Fruit fly (Drosophila melanogaster) whole organism, embryonic: ENCODE measurements around the gene Exo70.
A peak's percentile ranks its signal among the peaks of the same experiment; 100 is the strongest.

Experiments used
- Asciz ChIP-seq: fragments of 200-800 bp; sonication (Bioruptor generic); optimal IDR thresholded peaks from 2 replicates; lab custom pipeline; 2017; ENCODE audit warnings: missing biosample characterization, mild to moderate bottlenecking, missing genetic modification characterization, missing genetic modification reagents
- BtbVII ChIP-seq: fragments of 200-800 bp; sonication (Bioruptor generic); optimal IDR thresholded peaks from 3 replicates; lab custom pipeline; 2017; ENCODE audit warnings: missing biosample characterization, mild to moderate bottlenecking, missing genetic modification characterization
- C15 ChIP-seq: fragments of 200-800 bp; sonication (Bioruptor generic); IDR thresholded peaks from 3 replicates; pipeline ENCODE4 v1.3.6; 2022; ENCODE audit warnings: missing biosample characterization, missing genetic modification characterization
- CG10979 ChIP-seq: fragments of 200-800 bp; sonication (Bioruptor generic); optimal IDR thresholded peaks from 2 replicates; lab custom pipeline; 2018; ENCODE audit warnings: missing biosample characterization, mild to moderate bottlenecking, missing genetic modification characterization, moderate library complexity
- CG11560 ChIP-seq: fragments of 200-800 bp; sonication (Bioruptor generic); IDR thresholded peaks from 3 replicates; pipeline ENCODE4 v1.3.6; 2022; ENCODE audit warnings: missing biosample characterization, missing genetic modification characterization
- CG1233 ChIP-seq: fragments of 200-800 bp; sonication (Bioruptor generic); optimal IDR thresholded peaks from 4 replicates; lab custom pipeline; 2018; ENCODE audit warnings: missing biosample characterization, mild to moderate bottlenecking, missing genetic modification characterization
- CG13296 ChIP-seq: fragments of 200-800 bp; sonication (Bioruptor generic); optimal IDR thresholded peaks from 3 replicates; lab custom pipeline; 2018; ENCODE audit warnings: missing biosample characterization, mild to moderate bottlenecking, missing genetic modification characterization
- CG15269 ChIP-seq: fragments of 200-800 bp; sonication (Bioruptor generic); optimal IDR thresholded peaks from 2 replicates; lab custom pipeline; 2018; ENCODE audit warnings: missing biosample characterization, mild to moderate bottlenecking, missing genetic modification characterization, moderate library complexity
- CG15479 ChIP-seq: fragments of 200-800 bp; sonication (Bioruptor generic); optimal IDR thresholded peaks from 3 replicates; lab custom pipeline; 2019; ENCODE audit warnings: missing biosample characterization, mild to moderate bottlenecking, missing genetic modification characterization, moderate library complexity
- CG16779 ChIP-seq: fragments of 200-800 bp; sonication (Bioruptor generic); IDR thresholded peaks from 2 replicates; pipeline ENCODE4 v1.3.6; 2022; ENCODE audit warnings: missing biosample characterization, missing genetic modification characterization
- CG17385 ChIP-seq: fragments of 200-800 bp; sonication (Bioruptor generic); optimal IDR thresholded peaks from 3 replicates; lab custom pipeline; 2018; ENCODE audit warnings: missing biosample characterization, mild to moderate bottlenecking, missing genetic modification characterization
- CG18476 ChIP-seq: fragments of 200-800 bp; sonication (Bioruptor generic); optimal IDR thresholded peaks from 2 replicates; lab custom pipeline; 2016; ENCODE audit warnings: missing biosample characterization, mild to moderate bottlenecking, missing genetic modification characterization
- CG18599 ChIP-seq: fragments of 200-800 bp; sonication (Bioruptor generic); optimal IDR thresholded peaks from 3 replicates; lab custom pipeline; 2017; ENCODE audit warnings: missing biosample characterization, missing genetic modification characterization, mild to moderate bottlenecking, moderate library complexity, missing genetic modification reagents
- CG2875 ChIP-seq: fragments of 200-800 bp; sonication (Bioruptor generic); optimal IDR thresholded peaks from 2 replicates; lab custom pipeline; 2017; ENCODE audit warnings: missing biosample characterization, mild to moderate bottlenecking, missing genetic modification characterization, missing genetic modification reagents
- CG31224 ChIP-seq: fragments of 200-800 bp; sonication (Bioruptor generic); IDR thresholded peaks from 2 replicates; pipeline ENCODE4 v1.3.6; 2022; ENCODE audit warnings: missing biosample characterization, missing genetic modification characterization
- CG3281 ChIP-seq: fragments of 200-800 bp; sonication (Bioruptor generic); optimal IDR thresholded peaks from 3 replicates; lab custom pipeline; 2017; ENCODE audit warnings: missing biosample characterization, mild to moderate bottlenecking, missing genetic modification characterization
- CG34376 ChIP-seq: fragments of 200-800 bp; sonication (Bioruptor generic); optimal IDR thresholded peaks from 2 replicates; lab custom pipeline; 2018; ENCODE audit warnings: missing biosample characterization, mild to moderate bottlenecking, missing genetic modification characterization
- CG34422 ChIP-seq: fragments of 200-800 bp; sonication (Bioruptor generic); IDR thresholded peaks from 3 replicates; pipeline ENCODE4 v1.3.6; 2022; ENCODE audit warnings: missing biosample characterization, missing genetic modification characterization
- CG4328 ChIP-seq: fragments of 200-800 bp; sonication (Bioruptor generic); optimal IDR thresholded peaks from 3 replicates; lab custom pipeline; 2017; ENCODE audit warnings: missing biosample characterization, missing genetic modification reagents, missing genetic modification characterization
- CG7556 ChIP-seq: fragments of 200-800 bp; sonication (Bioruptor generic); optimal IDR thresholded peaks from 2 replicates; lab custom pipeline; 2017; ENCODE audit warnings: missing biosample characterization, mild to moderate bottlenecking, missing genetic modification characterization
- CG9727 ChIP-seq: fragments of 200-800 bp; sonication (Bioruptor generic); optimal IDR thresholded peaks from 3 replicates; lab custom pipeline; 2017; ENCODE audit warnings: missing biosample characterization, mild to moderate bottlenecking, missing genetic modification characterization
- CG9876 ChIP-seq: fragments of 200-800 bp; sonication (Bioruptor generic); optimal IDR thresholded peaks from 2 replicates; lab custom pipeline; 2016; ENCODE audit warnings: missing biosample characterization, missing genetic modification characterization
- CG9932 ChIP-seq: fragments of 200-800 bp; sonication (Bioruptor generic); IDR thresholded peaks from 2 replicates; pipeline ENCODE4 v1.3.6; 2022; ENCODE audit warnings: missing biosample characterization, missing genetic modification characterization
- Eip74EF ChIP-seq, 2 experiments: fragments of 200-800 bp in 1 of 2; fragments of >200 bp in 1 of 2; sonication (Bioruptor generic) in 1 of 2; optimal IDR thresholded peaks; 2 replicates each; lab custom pipeline; 2017 to 2019; ENCODE audit warnings: missing biosample characterization in 2 of 2, missing genetic modification characterization in 2 of 2, mild to moderate bottlenecking in 1 of 2, moderate library complexity in 1 of 2
- Med ChIP-seq: fragments of 200-800 bp; sonication (Bioruptor generic); peaks from one replicate; lab custom pipeline; 2016; ENCODE audit warnings: missing biosample characterization, missing genetic modification characterization, mild to moderate bottlenecking, inconsistent platforms, moderate library complexity
- Mrtf ChIP-seq: fragments of 200-800 bp; sonication (Bioruptor generic); IDR thresholded peaks from 3 replicates; pipeline ENCODE4 v1.3.6; 2022; ENCODE audit warnings: missing biosample characterization, missing genetic modification characterization
- Trl ChIP-seq, 3 experiments: fragments of >200 bp in 2 of 3; fragments of 200-800 bp in 1 of 3; sonication (Bioruptor generic) in 1 of 3; optimal IDR thresholded peaks; 2 replicates in 1 of 3; 3 replicates in 2 of 3; lab custom pipeline; 2016 to 2017; ENCODE audit warnings: missing biosample characterization in 1 of 3, missing genetic modification characterization in 1 of 3
- Usf ChIP-seq: fragments of 200-800 bp; sonication (Bioruptor generic); optimal IDR thresholded peaks from 2 replicates; lab custom pipeline; 2017; ENCODE audit warnings: missing genotype, missing biosample characterization, missing genetic modification characterization
- ab ChIP-seq: fragments of 200-800 bp; sonication (Bioruptor generic); optimal IDR thresholded peaks from 2 replicates; lab custom pipeline; 2016; ENCODE audit warnings: missing biosample characterization, missing genetic modification characterization
- corto ChIP-seq: fragments of 200-800 bp; sonication (Bioruptor generic); optimal IDR thresholded peaks from 2 replicates; lab custom pipeline; 2016; ENCODE audit warnings: missing biosample characterization, mild to moderate bottlenecking, missing genetic modification characterization, moderate library complexity
- cwo ChIP-seq: fragments of 200-800 bp; sonication (Bioruptor generic); optimal IDR thresholded peaks from 3 replicates; lab custom pipeline; 2017; ENCODE audit warnings: missing biosample characterization, missing genetic modification characterization, mild to moderate bottlenecking, moderate library complexity, missing genetic modification reagents
- gem ChIP-seq: fragments of 200-800 bp; sonication (Bioruptor generic); optimal IDR thresholded peaks from 2 replicates; lab custom pipeline; 2019; ENCODE audit warnings: missing biosample characterization, mild to moderate bottlenecking, missing genetic modification characterization, moderate library complexity
- grau ChIP-seq: fragments of 200-800 bp; optimal IDR thresholded peaks from 3 replicates; lab custom pipeline; 2019; ENCODE audit warnings: missing biosample characterization, mild to moderate bottlenecking, missing genetic modification characterization, moderate library complexity
- ham ChIP-seq: fragments of 200-800 bp; sonication (Bioruptor generic); IDR thresholded peaks from 2 replicates; pipeline ENCODE4 v1.3.6; 2022; ENCODE audit warnings: missing biosample characterization, missing genetic modification characterization
- her ChIP-seq: fragments of 200-800 bp; sonication (Bioruptor generic); optimal IDR thresholded peaks from 2 replicates; lab custom pipeline; 2016; ENCODE audit warnings: missing biosample characterization, missing genetic modification characterization
- hkb ChIP-seq, 2 experiments: fragments of 200-800 bp in 1 of 2; fragments of >200 bp in 1 of 2; sonication (Bioruptor generic) in 1 of 2; IDR thresholded peaks in 1 of 2; optimal IDR thresholded peaks in 1 of 2; 2 replicates each; pipeline versions ENCODE4 v1.3.6 to Lab custom; 2017 to 2022; ENCODE audit warnings: missing biosample characterization in 1 of 2, missing genetic modification characterization in 1 of 2
- lab ChIP-seq: fragments of 200-800 bp; sonication (Bioruptor generic); optimal IDR thresholded peaks from 3 replicates; lab custom pipeline; 2017; ENCODE audit warnings: missing biosample characterization, missing genetic modification characterization, mild to moderate bottlenecking, moderate library complexity, missing genetic modification reagents
- odd ChIP-seq: fragments of 200-800 bp; sonication (Bioruptor generic); optimal IDR thresholded peaks from 2 replicates; lab custom pipeline; 2017; ENCODE audit warnings: missing biosample characterization, mild to moderate bottlenecking, missing genetic modification characterization
- pita ChIP-seq: fragments of 200-800 bp; sonication (Bioruptor generic); optimal IDR thresholded peaks from 2 replicates; lab custom pipeline; 2017; ENCODE audit warnings: missing biosample characterization, mild to moderate bottlenecking, missing genetic modification characterization
- prd ChIP-seq, 3 experiments: fragments of >200 bp in 2 of 3; fragments of 200-800 bp in 1 of 3; sonication (Bioruptor generic) in 1 of 3; optimal IDR thresholded peaks in 2 of 3; IDR thresholded peaks in 1 of 3; 2 replicates in 2 of 3; 3 replicates in 1 of 3; pipeline versions ENCODE4 v1.3.6 to Lab custom; 2017 to 2022; ENCODE audit warnings: missing biosample characterization in 1 of 3, missing genetic modification characterization in 1 of 3
- sisA ChIP-seq: fragments of 200-800 bp; sonication (Bioruptor generic); IDR thresholded peaks from 2 replicates; pipeline ENCODE4 v1.3.6; 2022; ENCODE audit warnings: missing biosample characterization, missing genetic modification characterization
- slp2 ChIP-seq: fragments of 200-800 bp; sonication (Bioruptor generic); optimal IDR thresholded peaks from 2 replicates; lab custom pipeline; 2016; ENCODE audit warnings: missing biosample characterization, missing genetic modification characterization
- tin ChIP-seq: fragments of 200-800 bp; sonication (Bioruptor generic); optimal IDR thresholded peaks from 3 replicates; lab custom pipeline; 2016; ENCODE audit warnings: missing biosample characterization, missing genetic modification characterization
- toy ChIP-seq: fragments of 200-800 bp; sonication (Bioruptor generic); IDR thresholded peaks from 2 replicates; pipeline ENCODE4 v1.3.6; 2022; ENCODE audit warnings: missing biosample characterization, missing genetic modification characterization
- twi ChIP-seq: fragments of 200-800 bp; optimal IDR thresholded peaks from 2 replicates; lab custom pipeline; 2019; ENCODE audit warnings: missing biosample characterization, mild to moderate bottlenecking, missing genetic modification characterization, moderate library complexity
- usp ChIP-seq: fragments of >200 bp; optimal IDR thresholded peaks from 2 replicates; lab custom pipeline; 2017; ENCODE audit warnings: missing biosample characterization, missing genetic modification characterization
- wor ChIP-seq: fragments of 200-800 bp; sonication (Bioruptor generic); IDR thresholded peaks from 2 replicates; pipeline ENCODE4 v1.3.6; 2022; ENCODE audit warnings: missing biosample characterization, missing genetic modification characterization

Gene Exo70

dm6 chr3L:8446050-8446781, 34.6 kb downstream of the Exo70 start (continued):
- no peak for TF ChIP-seq hkb (optimal IDR thresholded peaks at IDR 0.05; lab: Kevin White, UChicago)
- peak; percentile 66 for TF ChIP-seq hkb (GFP tag; IDR thresholded peaks at IDR 0.05; lab: Robert Waterston, UW)
- TF ChIP-seq CG15269, result peak; percentile 77
- no peak for TF ChIP-seq CG10979 (tag; lab: Kevin White, UChicago)
- TF ChIP-seq CG18599 (GFP tag; lab: Kevin White, UChicago), result peak; percentile 70
- no peak for TF ChIP-seq Usf (GFP tag; lab: Kevin White, UChicago)
- TF ChIP-seq CG34422 (GFP tag; lab: Robert Waterston, UW), result 0 out of 3 replicates have a peak, but pooled peaks have one; percentile 37
- TF ChIP-seq gem (tag; lab: Kevin White, UChicago), result peak; percentile 71
- TF ChIP-seq twi (tag; lab: Kevin White, UChicago), result no peak
- peak; percentile 79 for TF ChIP-seq CG9932 (GFP tag; lab: Robert Waterston, UW)
- peak; percentile 54 for TF ChIP-seq CG1233 (GFP tag; lab: Kevin White, UChicago)
- no peak for TF ChIP-seq toy (GFP tag; lab: Robert Waterston, UW)
- peak; percentile 46; the same call in 1 of the 3 replicates for TF ChIP-seq Mrtf
- peak; percentile 31 for TF ChIP-seq BtbVII (GFP tag; lab: Kevin White, UChicago)
- TF ChIP-seq Trl (optimal IDR thresholded peaks at IDR 0.05; lab: Kevin White, UChicago), result no peak
- peak; percentile 10 for TF ChIP-seq Trl (GFP tag; optimal IDR thresholded peaks at IDR 0.05; lab: Kevin White, UChicago)
- no peak for TF ChIP-seq pita (GFP tag; lab: Kevin White, UChicago)
- no peak for TF ChIP-seq usp (GFP tag; lab: Kevin White, UChicago)
- peak; percentile 36 for TF ChIP-seq Asciz
- TF ChIP-seq her (GFP tag; lab: Kevin White, UChicago), result peak; percentile 64
- peak in 1 of 2 experiments; percentile 29 for TF ChIP-seq Eip74EF (GFP tag; optimal IDR thresholded peaks at IDR 0.05; lab: Kevin White, UChicago)
- TF ChIP-seq CG2875 (GFP tag; lab: Kevin White, UChicago), result no peak
- TF ChIP-seq CG31224, result peak; percentile 32; the same call in 1 of the 2 replicates
- peak; percentile 46; the same call in 1 of the 2 replicates for TF ChIP-seq sisA (GFP tag; lab: Robert Waterston, UW)
- TF ChIP-seq CG7556 (GFP tag; lab: Kevin White, UChicago), result peak; percentile 40
- TF ChIP-seq CG3281, result peak; percentile 69
- TF ChIP-seq CG11560 (tag; lab: Robert Waterston, UW), result no peak
- peak; percentile 41; the same call in 1 of the 3 replicates for TF ChIP-seq C15 (GFP tag; lab: Robert Waterston, UW)
- TF ChIP-seq slp2, result peak; percentile 15
- no peak for TF ChIP-seq ab
- TF ChIP-seq CG17385 (GFP tag; lab: Kevin White, UChicago), result peak; percentile 62
- no peak for TF ChIP-seq CG9727 (GFP tag; lab: Kevin White, UChicago)
- peak; percentile 69 for TF ChIP-seq CG13296 (GFP tag; lab: Kevin White, UChicago)
- no peak for TF ChIP-seq CG16779 (GFP tag; lab: Robert Waterston, UW)
- peak; percentile 95 for TF ChIP-seq Med (GFP tag; lab: Kevin White, UChicago)
- TF ChIP-seq tin, result peak; percentile 14
- TF ChIP-seq, all 482 proteins: peak for 192

- no peak for TF ChIP-seq CG18476 (GFP tag; lab: Kevin White, UChicago)
- TF ChIP-seq wor (GFP tag; lab: Robert Waterston, UW), result no peak
- TF ChIP-seq Med (GFP tag; lab: Kevin White, UChicago), result peak; percentile 23
- peak; percentile 8 for TF ChIP-seq CG4328
- TF ChIP-seq corto (GFP tag; lab: Kevin White, UChicago), result peak; percentile 17
- TF ChIP-seq odd, result no peak
- TF ChIP-seq ham (GFP tag; lab: Robert Waterston, UW), result no peak
- no peak for TF ChIP-seq prd (optimal IDR thresholded peaks at IDR 0.05; lab: Kevin White, UChicago)
- TF ChIP-seq prd (GFP tag; IDR thresholded peaks at IDR 0.05; lab: Robert Waterston, UW), result no peak
- TF ChIP-seq cwo (GFP tag; lab: Kevin White, UChicago), result peak; percentile 49
- TF ChIP-seq grau (tag; lab: Kevin White, UChicago), result no peak
- peak; percentile 41 for TF ChIP-seq lab (GFP tag; lab: Kevin White, UChicago)
- TF ChIP-seq CG9876 (GFP tag; lab: Kevin White, UChicago), result no peak
- TF ChIP-seq CG34376 (GFP tag; lab: Kevin White, UChicago), result peak; percentile 24
- peak; percentile 58 for TF ChIP-seq CG15479 (GFP tag; lab: Kevin White, UChicago)
Measured at dm6 chr3L:8447795-8448516, 36.3 kb downstream of the Exo70 start.
